Fruit fly (Drosophila melanogaster) whole organism, embryonic: ENCODE measurements around the gene CG3505.

Experiments used
- CG13894 ChIP-seq: fragments of 200-800 bp; sonication (Bioruptor generic); optimal IDR thresholded peaks from 3 replicates; lab custom pipeline; 2018; ENCODE audit warnings: missing biosample characterization, mild to moderate bottlenecking, missing genetic modification characterization, moderate library complexity
- CG14050 ChIP-seq: fragments of 200-800 bp; sonication (Bioruptor generic); IDR thresholded peaks from 3 replicates; pipeline ENCODE4 v1.3.6; 2022; ENCODE audit warnings: missing biosample characterization, missing genetic modification characterization
- CG2116 ChIP-seq: fragments of 200-800 bp; sonication (Bioruptor generic); optimal IDR thresholded peaks from 3 replicates; lab custom pipeline; 2018; ENCODE audit warnings: missing biosample characterization, mild to moderate bottlenecking, missing genetic modification characterization
- CG6791 ChIP-seq: fragments of 200-800 bp; sonication (Bioruptor generic); IDR thresholded peaks from 3 replicates; pipeline ENCODE4 v1.3.6; 2022; ENCODE audit warnings: missing biosample characterization, missing genetic modification characterization; ENCODE audit not compliant: partially characterized antibody
- CG9215 ChIP-seq: fragments of 200-800 bp; sonication (Bioruptor generic); IDR thresholded peaks from 2 replicates; pipeline ENCODE4 v1.3.6; 2022; ENCODE audit warnings: missing biosample characterization, missing genetic modification characterization
- NK7.1 ChIP-seq: fragments of 200-800 bp; sonication (Bioruptor generic); optimal IDR thresholded peaks from 3 replicates; lab custom pipeline; 2016; ENCODE audit warnings: missing biosample characterization, missing genetic modification characterization
- kay ChIP-seq: fragments of 200-800 bp; sonication (Bioruptor generic); optimal IDR thresholded peaks from 2 replicates; lab custom pipeline; 2016; ENCODE audit warnings: missing biosample characterization, missing genetic modification characterization
- lab ChIP-seq: fragments of 200-800 bp; sonication (Bioruptor generic); optimal IDR thresholded peaks from 3 replicates; lab custom pipeline; 2017; ENCODE audit warnings: missing biosample characterization, missing genetic modification characterization, mild to moderate bottlenecking, moderate library complexity, missing genetic modification reagents
- usp ChIP-seq: fragments of >200 bp; optimal IDR thresholded peaks from 2 replicates; lab custom pipeline; 2017; ENCODE audit warnings: missing biosample characterization, missing genetic modification characterization

dm6 chr3R:14652301-14652880 is 4.9 kb upstream of the CG3505 start:
- TF ChIP-seq CG14050 (GFP tag; lab: Robert Waterston, UW) (no peak), kay (GFP tag; lab: Kevin White, UChicago) (no peak), CG9215 (GFP tag; lab: Robert Waterston, UW) (no peak), CG13894 (peak; percentile 6), CG2116 (GFP tag; lab: Kevin White, UChicago) (no peak), usp (no peak), lab (no peak), CG6791 (no peak), NK7.1 (GFP tag; lab: Kevin White, UChicago) (no peak)
